Worm (Caenorhabditis elegans): ENCODE measurements around the gene B0001.2.

Gene B0001.2

DNA sequence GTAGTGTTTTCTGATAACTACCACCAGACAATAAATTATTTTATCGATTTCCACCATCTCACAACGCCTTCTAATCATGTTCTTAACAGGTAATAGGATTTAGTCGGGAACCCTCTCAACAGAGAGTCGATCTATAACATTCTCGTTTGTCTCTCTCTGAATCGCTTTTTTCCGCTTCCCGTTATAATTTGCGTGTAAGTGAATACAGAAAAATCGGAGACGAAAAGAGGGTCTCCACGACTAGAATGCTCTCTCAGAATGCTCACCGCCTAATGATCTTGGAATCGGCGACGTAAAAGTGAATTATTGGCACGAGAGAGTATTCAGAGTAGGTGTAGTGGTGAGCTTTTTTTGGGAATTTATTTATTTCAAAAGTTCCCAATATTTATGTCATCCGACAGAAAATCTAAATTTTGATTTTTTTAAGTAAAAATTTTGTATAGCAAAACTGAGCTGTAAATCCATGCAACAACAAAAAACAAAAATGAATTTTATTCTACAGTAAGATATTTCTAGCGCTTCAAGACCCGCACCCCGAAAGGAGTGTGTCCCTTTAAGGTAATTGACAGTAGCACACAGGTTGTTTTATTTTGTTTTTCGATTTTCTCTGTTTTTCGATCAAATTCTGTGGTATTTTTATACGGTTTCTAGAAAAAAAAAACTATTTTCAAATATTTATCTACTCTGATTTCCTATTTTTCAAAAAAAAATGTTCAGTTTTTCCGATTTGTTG lies 23.9 kb downstream of the B0001.2 start:
- TF ChIP-seq pes-1 (GFP tag; IDR thresholded peaks at IDR 0.05) (no peak), hmg-4 (GFP tag; optimal IDR thresholded peaks at IDR 0.05) (no peak), hnd-1 (tag; optimal IDR thresholded peaks at IDR 0.05) (no peak), ets-7 (tag; optimal IDR thresholded peaks at IDR 0.05) (no peak), ama-1 (optimal IDR thresholded peaks at IDR 0.05) (no peak), sea-1 (GFP tag; conservative IDR thresholded peaks at IDR 0.05) (no peak), F13C5.2 (tag; optimal IDR thresholded peaks at IDR 0.05) (no peak), tbx-11 (GFP tag; IDR thresholded peaks at IDR 0.05) (no peak), ceh-13 (GFP tag; optimal IDR thresholded peaks at IDR 0.05) (no peak)

- no peak for TF ChIP-seq hmbx-1 (tag; optimal IDR thresholded peaks at IDR 0.05)
- no peak for TF ChIP-seq flt-1 (GFP tag; IDR thresholded peaks at IDR 0.05)
- TF ChIP-seq aly-1 (tag; optimal IDR thresholded peaks at IDR 0.05): no peak
- no peak for TF ChIP-seq sea-1 (GFP tag; conservative IDR thresholded peaks at IDR 0.05)
- no peak for TF ChIP-seq tbx-37 (GFP tag; conservative IDR thresholded peaks at IDR 0.05)
- no peak for TF ChIP-seq pes-1 (GFP tag; IDR thresholded peaks at IDR 0.05)
- TF ChIP-seq F13C5.2 (tag; optimal IDR thresholded peaks at IDR 0.05): no peak
- TF ChIP-seq ceh-13 (GFP tag; optimal IDR thresholded peaks at IDR 0.05): no peak
- no peak for TF ChIP-seq hnd-1 (tag; optimal IDR thresholded peaks at IDR 0.05)
- no peak for TF ChIP-seq B0310.2 (tag; optimal IDR thresholded peaks at IDR 0.05)
- TF ChIP-seq ceh-36 (tag; optimal IDR thresholded peaks at IDR 0.05): no peak
- TF ChIP-seq ets-7 (tag; optimal IDR thresholded peaks at IDR 0.05): no peak
- TF ChIP-seq tbx-11 (GFP tag; IDR thresholded peaks at IDR 0.05): no peak
- TF ChIP-seq hmg-4 (GFP tag; optimal IDR thresholded peaks at IDR 0.05): no peak
- no peak for TF ChIP-seq ama-1 (optimal IDR thresholded peaks at IDR 0.05)
- no peak for TF ChIP-seq tra-4 (tag; optimal IDR thresholded peaks at IDR 0.05)
These were observed 26.3 kb downstream of the B0001.2 start, which contains the start of gene dhhc-6 for ce11 chrIV:12124314-12125084. dhhc-6 (plus strand) TSS chrIV:12124952.

DNA sequence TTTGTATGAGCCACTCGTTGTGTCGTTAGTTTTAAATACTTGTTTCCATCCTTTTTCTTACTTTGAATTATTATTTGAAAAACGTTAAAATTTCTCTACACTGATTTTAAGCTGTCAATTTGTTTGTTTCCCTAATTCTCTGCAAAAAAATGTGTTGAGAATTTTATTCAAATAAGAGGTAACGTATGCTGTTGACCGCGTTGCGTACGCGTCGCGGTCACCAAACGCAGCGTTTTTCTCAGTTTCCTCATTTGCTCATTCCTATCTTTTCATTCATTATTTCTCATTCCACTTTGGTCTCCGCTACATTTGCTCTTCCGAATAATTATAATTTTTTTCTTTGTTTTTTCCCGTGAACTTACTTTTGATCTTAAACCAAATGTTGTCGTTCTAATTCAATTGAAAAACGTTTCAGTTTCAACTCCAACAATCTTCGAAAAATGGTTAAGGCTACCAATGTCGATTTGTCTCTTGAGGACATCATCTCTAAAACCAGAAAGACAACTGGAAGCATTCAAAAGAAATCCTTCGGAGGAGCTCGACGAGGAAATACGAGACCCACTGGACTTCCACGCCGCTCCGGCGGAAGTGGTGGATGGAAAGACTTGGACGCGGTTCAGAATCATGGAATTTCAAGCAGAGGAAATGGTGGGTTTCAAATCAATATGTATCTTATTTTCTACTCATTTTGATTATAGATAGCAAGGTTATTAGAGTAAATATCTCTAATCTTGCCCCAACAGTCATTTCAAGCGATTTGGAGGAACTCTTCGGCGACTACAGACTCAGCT lies 27.7 kb downstream of the B0001.2 start, which contains the start of gene aly-3:
Gene aly-3, plus strand, starts transcription at position 409 of the 791 bp plus-strand sequence.
- TF ChIP-seq F13C5.2 (tag; optimal IDR thresholded peaks at IDR 0.05) (peak; percentile 19), tbx-37 (GFP tag; conservative IDR thresholded peaks at IDR 0.05) (no peak), ceh-13 (GFP tag; optimal IDR thresholded peaks at IDR 0.05) (no peak), ama-1 (optimal IDR thresholded peaks at IDR 0.05) (no peak), ceh-36 (tag; optimal IDR thresholded peaks at IDR 0.05) (no peak), tbx-11 (GFP tag; IDR thresholded peaks at IDR 0.05) (no peak), ets-7 (tag; optimal IDR thresholded peaks at IDR 0.05) (no peak), hmg-4 (GFP tag; optimal IDR thresholded peaks at IDR 0.05) (no peak)

DNA sequence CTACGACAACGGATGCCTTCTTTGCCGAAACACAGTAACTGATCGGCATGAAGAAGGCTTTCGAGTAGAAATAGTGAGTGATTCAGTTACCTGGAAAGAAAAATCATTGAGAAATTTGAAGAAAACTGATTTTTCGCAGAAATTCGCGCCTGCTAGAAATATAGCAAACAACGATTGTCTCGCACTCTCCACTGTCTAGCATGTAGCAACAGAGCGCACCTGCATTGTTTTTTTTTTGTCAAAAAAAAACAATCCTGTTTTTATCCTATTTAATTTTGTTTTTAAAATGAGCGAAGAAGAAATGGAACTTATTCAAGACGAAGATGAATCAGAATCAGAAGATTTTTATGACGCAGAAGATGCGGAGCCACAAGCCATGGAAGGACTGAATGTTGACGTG lies 29.7 kb downstream of the B0001.2 start, which contains the start of the genes ddb-1 and M18.6:
Gene ddb-1, minus strand, starts transcription at position 90 of the 400 bp plus-strand sequence.
Gene M18.6, plus strand, starts transcription at position 235 of the 400 bp plus-strand sequence.
- TF ChIP-seq tra-4 (tag; optimal IDR thresholded peaks at IDR 0.05) (no peak), sea-1 (GFP tag; conservative IDR thresholded peaks at IDR 0.05) (no peak), aly-1 (tag; optimal IDR thresholded peaks at IDR 0.05) (no peak), B0310.2 (tag; optimal IDR thresholded peaks at IDR 0.05) (no peak), hmbx-1 (tag; optimal IDR thresholded peaks at IDR 0.05) (no peak), hmg-4 (GFP tag; optimal IDR thresholded peaks at IDR 0.05) (no peak), pes-1 (GFP tag; IDR thresholded peaks at IDR 0.05) (no peak), hnd-1 (tag; optimal IDR thresholded peaks at IDR 0.05) (no peak), F13C5.2 (tag; optimal IDR thresholded peaks at IDR 0.05) (no peak), ceh-36 (tag; optimal IDR thresholded peaks at IDR 0.05) (no peak), scrt-1 (GFP tag; IDR thresholded peaks at IDR 0.05) (no peak), tbx-11 (GFP tag; IDR thresholded peaks at IDR 0.05) (no peak), ceh-13 (GFP tag; optimal IDR thresholded peaks at IDR 0.05) (no peak), flt-1 (GFP tag; IDR thresholded peaks at IDR 0.05) (no peak), ets-7 (tag; optimal IDR thresholded peaks at IDR 0.05) (no peak), ama-1 (optimal IDR thresholded peaks at IDR 0.05) (no peak), tbx-37 (GFP tag; conservative IDR thresholded peaks at IDR 0.05) (no peak)

- no peak for TF ChIP-seq B0310.2 (tag; optimal IDR thresholded peaks at IDR 0.05)
- no peak for TF ChIP-seq F13C5.2 (tag; optimal IDR thresholded peaks at IDR 0.05)
- TF ChIP-seq flt-1 (GFP tag; IDR thresholded peaks at IDR 0.05): no peak
- TF ChIP-seq tbx-11 (GFP tag; IDR thresholded peaks at IDR 0.05): no peak
- TF ChIP-seq tbx-37 (GFP tag; conservative IDR thresholded peaks at IDR 0.05): no peak
- no peak for TF ChIP-seq hnd-1 (tag; optimal IDR thresholded peaks at IDR 0.05)
- TF ChIP-seq sea-1 (GFP tag; conservative IDR thresholded peaks at IDR 0.05): no peak
- TF ChIP-seq tra-4 (tag; optimal IDR thresholded peaks at IDR 0.05): no peak
- TF ChIP-seq hmg-4 (GFP tag; optimal IDR thresholded peaks at IDR 0.05): no peak
- TF ChIP-seq ets-7 (tag; optimal IDR thresholded peaks at IDR 0.05): no peak
These were observed 30.2 kb downstream of the B0001.2 start for ce11 chrIV:12120536-12120935.

DNA sequence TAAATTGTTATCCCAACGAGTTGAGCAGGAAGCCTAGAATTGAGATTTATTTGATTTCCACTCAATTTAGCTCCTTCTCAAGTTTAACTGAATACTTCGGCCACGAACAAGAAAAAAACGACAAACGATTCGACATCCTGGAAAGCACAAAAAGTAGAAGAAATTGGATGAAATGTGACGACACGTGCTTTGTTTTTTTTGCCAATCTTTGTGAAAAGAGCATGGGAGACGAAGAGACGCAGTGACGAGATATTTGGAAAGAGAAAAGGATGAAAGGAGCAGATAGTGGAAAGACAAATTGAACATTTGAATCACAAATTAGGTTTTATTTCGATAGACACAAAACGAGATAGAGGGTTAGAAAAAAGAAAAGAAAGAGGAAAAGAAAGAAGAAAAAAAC lies 36.3 kb downstream of the B0001.2 start:
- TF ChIP-seq F13C5.2 (tag; optimal IDR thresholded peaks at IDR 0.05) (no peak), pes-1 (GFP tag; IDR thresholded peaks at IDR 0.05) (no peak), flt-1 (GFP tag; IDR thresholded peaks at IDR 0.05) (no peak), B0310.2 (tag; optimal IDR thresholded peaks at IDR 0.05) (no peak), hmbx-1 (tag; optimal IDR thresholded peaks at IDR 0.05) (no peak), ets-7 (tag; optimal IDR thresholded peaks at IDR 0.05) (no peak), sea-1 (GFP tag; conservative IDR thresholded peaks at IDR 0.05) (no peak), hmg-4 (GFP tag; optimal IDR thresholded peaks at IDR 0.05) (no peak), hnd-1 (tag; optimal IDR thresholded peaks at IDR 0.05) (no peak), tra-4 (tag; optimal IDR thresholded peaks at IDR 0.05) (no peak)

All from whole organism, early embryonic.